Worm (Caenorhabditis elegans) whole organism, dauer: Measurements from ENCODE around the gene dgk-1.

Experiments used
- unc-62 ChIP-seq: sonication (generic microtip); optimal IDR thresholded peaks from 2 replicates; lab custom pipeline; 2017; ENCODE audit warnings: missing biosample characterization, missing genetic modification reagents, missing genetic modification characterization

The dgk-1 gene

ce11 chrX:991274-991673 is at the start of gene dgk-1, which contains the start of gene C09E10.3:
dgk-1 (minus strand) TSS chrX:991456.
C09E10.3 (minus strand) TSS chrX:991374.
- TF ChIP-seq unc-62 (GFP tag; lab: Kevin White, UChicago): no peak

ce11 chrX:1038347-1038746 is 47.1 kb upstream of the dgk-1 start, which contains the start of gene F55A4.7:
F55A4.7 (minus strand) TSS chrX:1038447.
- TF ChIP-seq unc-62 (GFP tag; lab: Kevin White, UChicago): no peak

- TF ChIP-seq unc-62 (GFP tag; lab: Kevin White, UChicago): no peak
Observed at ce11 chrX:1035039-1035598, 43.9 kb upstream of the dgk-1 start, which contains the start of the genes stau-1 and sec-22. stau-1 (minus strand) TSS chrX:1035286. sec-22 (plus strand) TSS chrX:1035548.

ce11 chrX:1030867-1031266 is 39.6 kb upstream of the dgk-1 start:
- TF ChIP-seq unc-62 (GFP tag; lab: Kevin White, UChicago): no peak

- TF ChIP-seq unc-62 (GFP tag; lab: Kevin White, UChicago): no peak
Observed at ce11 chrX:1027370-1027769, 36.1 kb upstream of the dgk-1 start.

ce11 chrX:1026722-1027121 is 35.5 kb upstream of the dgk-1 start:
- no peak for TF ChIP-seq unc-62 (GFP tag; lab: Kevin White, UChicago)

ce11 chrX:1025010-1025409 is 33.8 kb upstream of the dgk-1 start, which contains the start of gene F55A4.3:
F55A4.3 (minus strand) TSS chrX:1025110.
- no peak for TF ChIP-seq unc-62 (GFP tag; lab: Kevin White, UChicago)

ce11 chrX:1021835-1022311 is 30.6 kb upstream of the dgk-1 start:
- no peak for TF ChIP-seq unc-62 (GFP tag; lab: Kevin White, UChicago)

ce11 chrX:1018586-1018985 is 27.3 kb upstream of the dgk-1 start:
- TF ChIP-seq unc-62 (GFP tag; lab: Kevin White, UChicago): no peak

ce11 chrX:1017456-1017855 is 26.2 kb upstream of the dgk-1 start, which contains the start of the genes F55A4.13 and nlf-1:
F55A4.13 (minus strand) TSS chrX:1017556.
nlf-1 (minus strand) TSS chrX:1017567.
- TF ChIP-seq unc-62 (GFP tag; lab: Kevin White, UChicago): no peak

- no peak for TF ChIP-seq unc-62 (GFP tag; lab: Kevin White, UChicago)
Observed at ce11 chrX:1014708-1015107, 23.5 kb upstream of the dgk-1 start.

- TF ChIP-seq unc-62 (GFP tag; lab: Kevin White, UChicago): no peak
Observed at ce11 chrX:1012385-1012866, 21.2 kb upstream of the dgk-1 start.

- TF ChIP-seq unc-62 (GFP tag; lab: Kevin White, UChicago): no peak
Observed at ce11 chrX:1010627-1011452, 19.6 kb upstream of the dgk-1 start.

- no peak for TF ChIP-seq unc-62 (GFP tag; lab: Kevin White, UChicago)
Observed at ce11 chrX:1009512-1009911, 18.3 kb upstream of the dgk-1 start.

ce11 chrX:1005026-1005425 is 13.8 kb upstream of the dgk-1 start:
- no peak for TF ChIP-seq unc-62 (GFP tag; lab: Kevin White, UChicago)

ce11 chrX:1004037-1004436 is 12.8 kb upstream of the dgk-1 start, which contains the start of gene cutl-21:
cutl-21 (plus strand) TSS chrX:1004337.
- TF ChIP-seq unc-62 (GFP tag; lab: Kevin White, UChicago): no peak
